Worm (Caenorhabditis elegans) whole organism, young adult: Measurements from ENCODE around the gene parp-2.

ENCODE experiments used
- B0019.2 ChIP-seq: fragments of 200-800 bp; sonication (Bioruptor generic); conservative IDR thresholded peaks from 2 replicates; pipeline ENCODE4 v1.3.6; 2022; ENCODE audit warnings: missing genetic modification reagents, missing genetic modification characterization, missing compliant biosample characterization
- B0261.1 ChIP-seq: sonication (generic microtip); optimal IDR thresholded peaks from 2 replicates; lab custom pipeline; 2016; ENCODE audit warnings: mild to moderate bottlenecking, missing genetic modification characterization, moderate library complexity, missing compliant biosample characterization
- C17E4.6 ChIP-seq: fragments of 200-800 bp; sonication (Bioruptor generic); IDR thresholded peaks from 2 replicates; pipeline ENCODE4 v1.3.6; 2022; ENCODE audit warnings: missing genetic modification reagents, missing genetic modification characterization, missing compliant biosample characterization
- F10E7.11 ChIP-seq: sonication (generic microtip); optimal IDR thresholded peaks from 2 replicates; lab custom pipeline; 2017; ENCODE audit warnings: mild to moderate bottlenecking, missing genetic modification characterization, moderate library complexity, missing compliant biosample characterization
- F55B11.4 ChIP-seq: sonication (generic microtip); optimal IDR thresholded peaks from 2 replicates; lab custom pipeline; 2016; ENCODE audit warnings: missing compliant biosample characterization, missing genetic modification characterization, borderline replicate concordance; ENCODE audit not compliant: insufficient read depth
- F57A8.1 ChIP-seq: fragments of 200-800 bp; sonication (Bioruptor generic); optimal IDR thresholded peaks from 2 replicates; lab custom pipeline; 2018; ENCODE audit warnings: mild to moderate bottlenecking, missing genetic modification characterization, moderate library complexity, missing compliant biosample characterization
- F57C9.4 ChIP-seq: sonication (generic microtip); optimal IDR thresholded peaks from 2 replicates; lab custom pipeline; 2017; ENCODE audit warnings: mild to moderate bottlenecking, missing genetic modification characterization, missing compliant biosample characterization
- T07F8.4 ChIP-seq: sonication (generic microtip); optimal IDR thresholded peaks from 2 replicates; lab custom pipeline; 2016; ENCODE audit warnings: mild to moderate bottlenecking, missing genetic modification characterization, moderate library complexity, missing compliant biosample characterization
- Y53F4B.3 ChIP-seq: fragments of 200-800 bp; sonication (Bioruptor generic); IDR thresholded peaks from 2 replicates; pipeline ENCODE4 v1.3.6; 2022; ENCODE audit warnings: missing genetic modification reagents, missing genetic modification characterization, missing compliant biosample characterization
- Y56A3A.18 ChIP-seq: fragments of 200-800 bp; sonication (Bioruptor generic); IDR thresholded peaks from 2 replicates; pipeline ENCODE4 v1.3.6; 2022; ENCODE audit warnings: missing genetic modification reagents, missing genetic modification characterization, missing compliant biosample characterization
- Y95B8A.8 ChIP-seq: fragments of 200-800 bp; sonication (Bioruptor generic); IDR thresholded peaks from 2 replicates; pipeline ENCODE4 v1.3.6; 2022; ENCODE audit warnings: missing genetic modification reagents, missing genetic modification characterization, missing compliant biosample characterization
- ZK185.1 ChIP-seq: sonication (generic microtip); optimal IDR thresholded peaks from 2 replicates; lab custom pipeline; 2016; ENCODE audit warnings: mild to moderate bottlenecking, missing genetic modification characterization, missing compliant biosample characterization; ENCODE audit not compliant: poor library complexity, severe bottlenecking
- aptf-3 ChIP-seq: fragments of 200-800 bp; sonication (Bioruptor generic); IDR thresholded peaks from 2 replicates; pipeline ENCODE4 v1.3.6; 2022; ENCODE audit warnings: missing genetic modification characterization, missing compliant biosample characterization
- bed-1 ChIP-seq: fragments of 200-800 bp; sonication (Bioruptor generic); IDR thresholded peaks from 2 replicates; pipeline ENCODE4 v1.3.6; 2022; ENCODE audit warnings: missing genetic modification reagents, missing genetic modification characterization, missing compliant biosample characterization
- bed-2 ChIP-seq: fragments of 200-800 bp; sonication (Bioruptor generic); IDR thresholded peaks from 2 replicates; pipeline ENCODE4 v1.3.6; 2022; ENCODE audit warnings: missing genetic modification reagents, missing genetic modification characterization, missing compliant biosample characterization
- cebp-1 ChIP-seq, 2 experiments: fragments of 200-800 bp in 1 of 2; sonication (Bioruptor generic) in 1 of 2; sonication (generic microtip) in 1 of 2; IDR thresholded peaks in 1 of 2; optimal IDR thresholded peaks in 1 of 2; 2 replicates each; pipeline versions ENCODE4 v1.3.6 to Lab custom; 2017 to 2022; ENCODE audit warnings: missing compliant biosample characterization in 2 of 2, missing genetic modification characterization in 2 of 2, mild to moderate bottlenecking in 1 of 2, missing genetic modification reagents in 1 of 2, moderate library complexity in 1 of 2
- ceh-79 ChIP-seq: sonication (generic microtip); optimal IDR thresholded peaks from 2 replicates; lab custom pipeline; 2017; ENCODE audit warnings: mild to moderate bottlenecking, missing genetic modification characterization, missing compliant biosample characterization
- dpl-1 ChIP-seq: fragments of 150-350 bp; optimal IDR thresholded peaks from 2 replicates; lab custom pipeline; 2014; ENCODE audit warnings: missing biosample characterization, missing genetic modification reagents, missing genetic modification characterization
- egl-18 ChIP-seq: fragments of 200-800 bp; sonication (Bioruptor generic); IDR thresholded peaks from 2 replicates; pipeline ENCODE4 v1.3.6; 2022; ENCODE audit warnings: missing genetic modification reagents, missing genetic modification characterization, missing compliant biosample characterization
- egl-44 ChIP-seq: fragments of 200-800 bp; sonication (Bioruptor generic); IDR thresholded peaks from 2 replicates; pipeline ENCODE4 v1.3.6; 2022; ENCODE audit warnings: missing genetic modification reagents, missing genetic modification characterization, missing compliant biosample characterization
- ekl-4 ChIP-seq: fragments of 200-800 bp; sonication (Bioruptor generic); IDR thresholded peaks from 2 replicates; pipeline ENCODE4 v1.3.6; 2022; ENCODE audit warnings: missing genetic modification reagents, missing genetic modification characterization, missing compliant biosample characterization
- hlh-12 ChIP-seq: sonication (generic microtip); optimal IDR thresholded peaks from 2 replicates; lab custom pipeline; 2016; ENCODE audit warnings: missing genetic modification characterization, missing compliant biosample characterization
- hlh-26 ChIP-seq: fragments of 200-800 bp; sonication (Bioruptor generic); conservative IDR thresholded peaks from 2 replicates; pipeline ENCODE4 v1.3.6; 2022; ENCODE audit warnings: missing genetic modification reagents, missing genetic modification characterization, missing compliant biosample characterization
- hmg-20 ChIP-seq: fragments of 200-800 bp; sonication (Bioruptor generic); IDR thresholded peaks from 2 replicates; pipeline ENCODE4 v1.3.6; 2022; ENCODE audit warnings: missing genetic modification reagents, missing genetic modification characterization, missing compliant biosample characterization
- hrde-1 ChIP-seq: sonication (generic microtip); optimal IDR thresholded peaks from 2 replicates; lab custom pipeline; 2016; ENCODE audit warnings: missing genetic modification characterization, mild to moderate bottlenecking, missing compliant biosample characterization, moderate library complexity, missing genotype, missing genetic modification reagents, borderline replicate concordance
- lin-40 ChIP-seq: sonication (generic microtip); optimal IDR thresholded peaks from 2 replicates; lab custom pipeline; 2016; ENCODE audit warnings: missing genetic modification characterization, mild to moderate bottlenecking, missing compliant biosample characterization, missing genotype, missing genetic modification reagents
- madf-3 ChIP-seq: fragments of 200-800 bp; sonication (Bioruptor generic); IDR thresholded peaks from 2 replicates; pipeline ENCODE4 v1.3.6; 2022; ENCODE audit warnings: missing genetic modification reagents, missing genetic modification characterization, missing compliant biosample characterization
- madf-6 ChIP-seq: fragments of 200-800 bp; sonication (Bioruptor generic); IDR thresholded peaks from 2 replicates; pipeline ENCODE4 v1.3.6; 2022; ENCODE audit warnings: missing genetic modification reagents, missing genetic modification characterization, missing compliant biosample characterization
- madf-8 ChIP-seq: fragments of 200-800 bp; sonication (Bioruptor generic); conservative IDR thresholded peaks from 2 replicates; pipeline ENCODE4 v1.3.6; 2022; ENCODE audit warnings: missing genetic modification reagents, missing genetic modification characterization, missing compliant biosample characterization
- nfya-1 ChIP-seq: sonication (generic microtip); optimal IDR thresholded peaks from 2 replicates; lab custom pipeline; 2017; ENCODE audit warnings: antibody characterized with exemption, missing compliant biosample characterization, missing genetic modification characterization, borderline replicate concordance; ENCODE audit not compliant: insufficient read depth
- nhr-27 ChIP-seq: fragments of 200-800 bp; sonication (Bioruptor generic); optimal IDR thresholded peaks from 2 replicates; lab custom pipeline; 2018; ENCODE audit warnings: mild to moderate bottlenecking, missing genetic modification characterization, moderate library complexity, missing compliant biosample characterization
- nhr-80 ChIP-seq: sonication (generic microtip); optimal IDR thresholded peaks from 2 replicates; lab custom pipeline; 2016; ENCODE audit warnings: missing genetic modification characterization, missing compliant biosample characterization
- nhr-90 ChIP-seq: sonication (generic microtip); optimal IDR thresholded peaks from 2 replicates; lab custom pipeline; 2016; ENCODE audit warnings: missing genotype, mild to moderate bottlenecking, missing genetic modification characterization, missing compliant biosample characterization
- rec-8 ChIP-seq, 2 experiments: sonication (generic microtip); optimal IDR thresholded peaks; 2 replicates each; lab custom pipeline; 2016; ENCODE audit warnings: mild to moderate bottlenecking in 2 of 2, missing genetic modification characterization in 2 of 2, missing genetic modification reagents in 2 of 2, missing genotype in 2 of 2, missing biosample characterization in 1 of 2, missing compliant biosample characterization in 1 of 2, moderate library complexity in 1 of 2
- sdz-38 ChIP-seq: sonication (generic microtip); optimal IDR thresholded peaks from 2 replicates; lab custom pipeline; 2016; ENCODE audit warnings: missing genotype, missing genetic modification characterization, missing compliant biosample characterization
- sea-2 ChIP-seq: fragments of 200-800 bp; sonication (Bioruptor generic); IDR thresholded peaks from 2 replicates; pipeline ENCODE4 v1.3.6; 2022; ENCODE audit warnings: missing genetic modification characterization, missing compliant biosample characterization
- snpc-1.1 ChIP-seq: sonication (generic microtip); optimal IDR thresholded peaks from 2 replicates; lab custom pipeline; 2017; ENCODE audit warnings: missing genetic modification characterization, mild to moderate bottlenecking, missing compliant biosample characterization, antibody characterized with exemption, moderate library complexity, missing genotype, missing genetic modification reagents; ENCODE audit not compliant: insufficient read depth
- snpc-1.3 ChIP-seq: sonication (generic microtip); optimal IDR thresholded peaks from 2 replicates; lab custom pipeline; 2017; ENCODE audit warnings: missing genetic modification characterization, mild to moderate bottlenecking, missing compliant biosample characterization, antibody characterized with exemption, moderate library complexity, missing genotype, missing genetic modification reagents; ENCODE audit not compliant: insufficient read depth
- tlf-1 ChIP-seq: fragments of 200-800 bp; sonication (Bioruptor generic); optimal IDR thresholded peaks from 2 replicates; lab custom pipeline; 2018; ENCODE audit warnings: mild to moderate bottlenecking, missing genetic modification characterization, missing compliant biosample characterization
- unc-130 ChIP-seq: sonication (generic microtip); optimal IDR thresholded peaks from 2 replicates; lab custom pipeline; 2016; ENCODE audit warnings: missing genetic modification reagents, missing genetic modification characterization, missing compliant biosample characterization
- zim-3 ChIP-seq: sonication (generic microtip); optimal IDR thresholded peaks from 2 replicates; lab custom pipeline; 2017; ENCODE audit warnings: mild to moderate bottlenecking, missing genetic modification characterization, moderate library complexity, missing compliant biosample characterization
- ztf-18 ChIP-seq: sonication (generic microtip); optimal IDR thresholded peaks from 2 replicates; lab custom pipeline; 2016; ENCODE audit warnings: missing genotype, mild to moderate bottlenecking, missing genetic modification characterization, missing compliant biosample characterization
- ztf-25 ChIP-seq: fragments of 200-800 bp; sonication (Bioruptor generic); IDR thresholded peaks from 2 replicates; pipeline ENCODE4 v1.3.6; 2022; ENCODE audit warnings: missing genetic modification reagents, missing genetic modification characterization, missing compliant biosample characterization
- ztf-28 ChIP-seq: fragments of 200-800 bp; sonication (Bioruptor generic); IDR thresholded peaks from 2 replicates; pipeline ENCODE4 v1.3.6; 2022; ENCODE audit warnings: missing genetic modification reagents, missing genetic modification characterization, missing compliant biosample characterization
- ztf-6 ChIP-seq: fragments of 200-800 bp; sonication (Bioruptor generic); IDR thresholded peaks from 2 replicates; pipeline ENCODE4 v1.3.6; 2022; ENCODE audit warnings: missing genetic modification reagents, missing genetic modification characterization, missing compliant biosample characterization

Gene parp-2

DNA sequence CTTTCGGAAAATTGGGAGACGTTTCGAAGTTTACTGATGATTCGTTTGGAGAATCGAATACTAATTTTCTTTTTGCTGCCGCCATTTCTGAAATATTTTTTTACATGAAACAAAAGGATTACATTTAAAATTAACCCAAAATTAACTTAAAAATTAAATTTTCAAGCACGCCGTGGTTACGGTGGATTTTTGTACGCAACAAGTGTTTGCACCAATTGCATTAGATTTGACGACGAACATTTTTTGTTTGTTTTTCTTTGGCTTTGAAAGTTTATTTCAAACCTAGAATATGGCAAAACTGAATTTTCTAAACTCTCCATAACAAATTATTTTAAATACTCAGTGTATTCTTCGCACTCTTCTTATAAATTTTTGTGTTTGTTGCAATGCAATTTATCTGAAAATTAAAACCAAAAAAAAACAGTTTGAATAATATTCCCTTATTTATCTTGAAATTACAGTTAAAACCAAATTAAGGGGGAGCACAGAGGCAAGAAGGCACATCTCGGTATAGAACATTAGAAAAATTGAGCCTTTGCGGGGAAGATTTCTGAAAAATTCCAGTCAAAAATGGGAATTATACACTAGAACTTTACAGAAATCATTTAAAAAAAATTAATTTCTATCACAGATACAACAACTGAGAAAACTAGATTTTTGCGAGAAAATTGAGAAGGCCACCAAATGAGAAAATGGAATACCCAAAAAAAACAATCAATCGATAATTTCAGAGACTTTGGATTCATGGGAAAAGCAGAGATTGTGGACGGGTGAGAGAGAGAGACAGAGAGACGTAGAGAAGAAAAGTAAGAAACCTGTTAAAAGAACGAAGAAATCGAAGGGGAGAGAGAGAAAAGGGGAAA, 24.4 kb downstream of the parp-2 start, which contains the start of gene hal-3 (continued):
- TF ChIP-seq ztf-25 (peak; percentile 52; the same call in 1 of the 2 replicates), unc-130 (GFP tag; lab: Kevin White, UChicago) (no peak), hrde-1 (tag; lab: Kevin White, UChicago) (no peak), egl-44 (GFP tag; lab: Robert Waterston, UW) (peak; percentile 9; the same call in 1 of the 2 replicates), madf-8 (GFP tag; lab: Robert Waterston, UW) (no peak), B0261.1 (no peak), egl-18 (GFP tag; lab: Robert Waterston, UW) (0 out of 2 replicates have a peak, but pooled peaks have one; percentile 24), C17E4.6 (GFP tag; lab: Robert Waterston, UW) (no peak), F57C9.4 (tag; lab: Kevin White, UChicago) (no peak), bed-1 (GFP tag; lab: Robert Waterston, UW) (no peak), madf-6 (GFP tag; lab: Robert Waterston, UW) (peak; percentile 48; the same call in 1 of the 2 replicates), hlh-12 (no peak), cebp-1 (GFP tag; IDR thresholded peaks at IDR 0.05; lab: Robert Waterston, UW) (no peak), cebp-1 (tag; optimal IDR thresholded peaks at IDR 0.05; lab: Kevin White, UChicago) (peak; percentile 61), nfya-1 (tag; lab: Kevin White, UChicago) (no peak), nhr-27 (tag; lab: Kevin White, UChicago) (no peak), zim-3 (no peak), aptf-3 (GFP tag; lab: Robert Waterston, UW) (no peak), ekl-4 (GFP tag; lab: Robert Waterston, UW) (no peak), F57A8.1 (GFP tag; lab: Kevin White, UChicago) (no peak), bed-2 (no peak), Y53F4B.3 (no peak), ceh-79 (peak; percentile 46), T07F8.4 (tag; lab: Kevin White, UChicago) (no peak), madf-3 (GFP tag; lab: Robert Waterston, UW) (no peak), nhr-80 (tag; lab: Kevin White, UChicago) (no peak), B0019.2 (no peak), ztf-28 (GFP tag; lab: Robert Waterston, UW) (no peak), snpc-1.1 (tag; lab: Kevin White, UChicago) (no peak), sea-2 (GFP tag; lab: Robert Waterston, UW) (no peak), tlf-1 (GFP tag; lab: Kevin White, UChicago) (peak; percentile 21), hlh-26 (GFP tag; lab: Robert Waterston, UW) (no peak), Y95B8A.8 (GFP tag; lab: Robert Waterston, UW) (0 out of 2 replicates have a peak, but pooled peaks have one; percentile 52), hmg-20 (GFP tag; lab: Robert Waterston, UW) (no peak), ztf-18 (tag; lab: Kevin White, UChicago) (no peak), lin-40 (tag; lab: Kevin White, UChicago) (no peak), Y56A3A.18 (no peak), dpl-1 (GFP tag; lab: Kevin White, UChicago) (no peak), nhr-90 (peak; percentile 24), ZK185.1 (tag; lab: Kevin White, UChicago) (peak; percentile 36), sdz-38 (no peak), F55B11.4 (no peak), F10E7.11 (tag; lab: Kevin White, UChicago) (peak; percentile 61), rec-8 (tag; optimal IDR thresholded peaks at IDR 0.05; lab: Kevin White, UChicago) (no peak), snpc-1.3 (no peak), ztf-6 (GFP tag; lab: Robert Waterston, UW) (no peak)
